Fruit fly (Drosophila melanogaster): ENCODE data around the gene CG10657.
A peak's percentile ranks its signal among the peaks of the same experiment; 100 is the strongest.

Gene CG10657

dm6 chr3L:12533392-12534070 is 36.5 kb upstream of the CG10657 start, which contains the start of the genes Tsf2 and CG34242 (continued):
- peak; percentile 16 for TF ChIP-seq CG31365 (tag; optimal IDR thresholded peaks at IDR 0.05)
- TF ChIP-seq CG4404 (GFP tag; IDR thresholded peaks at IDR 0.05) = peak; percentile 78
- TF ChIP-seq ssp (GFP tag; IDR thresholded peaks at IDR 0.05) = peak; percentile 88
- TF ChIP-seq MESR4 (GFP tag; optimal IDR thresholded peaks at IDR 0.05) = peak; percentile 52
- TF ChIP-seq ftz-f1 (GFP tag; optimal IDR thresholded peaks at IDR 0.05) = no peak
- TF ChIP-seq tx (GFP tag; optimal IDR thresholded peaks at IDR 0.05) = no peak
- peak; percentile 97 for TF ChIP-seq esg (GFP tag; conservative IDR thresholded peaks at IDR 0.05)
- peak; percentile 73 for TF ChIP-seq scrt (GFP tag; optimal IDR thresholded peaks at IDR 0.05)
- TF ChIP-seq cato (GFP tag; optimal IDR thresholded peaks at IDR 0.05; ENCODE audit: borderline replicate concordance) = no peak
- TF ChIP-seq CG2678 (tag; optimal IDR thresholded peaks at IDR 0.05) = peak; percentile 93
- TF ChIP-seq Ravus (GFP tag; IDR thresholded peaks at IDR 0.05) = peak; percentile 50; the same call in 1 of the 2 replicates
- no peak for TF ChIP-seq Dad (GFP tag; optimal IDR thresholded peaks at IDR 0.05)
- no peak for TF ChIP-seq Vsx1 (GFP tag; optimal IDR thresholded peaks at IDR 0.05)
- no peak for TF ChIP-seq tll (GFP tag; optimal IDR thresholded peaks at IDR 0.05)
- TF ChIP-seq CoRest (tag; optimal IDR thresholded peaks at IDR 0.05) = peak; percentile 67
- peak; percentile 63 for TF ChIP-seq gfzf (GFP tag; optimal IDR thresholded peaks at IDR 0.05)
- TF ChIP-seq CG9817 (tag; optimal IDR thresholded peaks at IDR 0.05) = peak; percentile 58
- no peak for TF ChIP-seq Tbp (GFP tag; optimal IDR thresholded peaks at IDR 0.05)
- TF ChIP-seq Ptx1 (GFP tag; IDR thresholded peaks at IDR 0.05) = peak; percentile 99
- no peak for TF ChIP-seq Atf3 (GFP tag; optimal IDR thresholded peaks at IDR 0.05)
- TF ChIP-seq zen2 (GFP tag; IDR thresholded peaks at IDR 0.05; ENCODE audit: partially characterized antibody) = no peak
- TF ChIP-seq h (optimal IDR thresholded peaks at IDR 0.05) = no peak
- TF ChIP-seq Dp (GFP tag; optimal IDR thresholded peaks at IDR 0.05) = peak; percentile 25
- peak; percentile 94 for TF ChIP-seq grau (tag; optimal IDR thresholded peaks at IDR 0.05)
- TF ChIP-seq CG1233 (GFP tag; optimal IDR thresholded peaks at IDR 0.05) = no peak
- no peak for TF ChIP-seq Lpt (GFP tag; optimal IDR thresholded peaks at IDR 0.05)
- no peak for TF ChIP-seq maf-S (GFP tag; optimal IDR thresholded peaks at IDR 0.05)
- no peak for TF ChIP-seq CG6765 (GFP tag; optimal IDR thresholded peaks at IDR 0.05)
- no peak for TF ChIP-seq pum (GFP tag; optimal IDR thresholded peaks at IDR 0.05)
- no peak for TF ChIP-seq CG12219 (GFP tag; optimal IDR thresholded peaks at IDR 0.05)
- TF ChIP-seq CG6272 (GFP tag; IDR thresholded peaks at IDR 0.05) = peak; percentile 91
- no peak for TF ChIP-seq chif (GFP tag; optimal IDR thresholded peaks at IDR 0.05)
- TF ChIP-seq CG31388 (GFP tag; optimal IDR thresholded peaks at IDR 0.05) = peak; percentile 81
- TF ChIP-seq ato (GFP tag; IDR thresholded peaks at IDR 0.05; ENCODE audit: partially characterized antibody) = no peak
- peak; percentile 21 for TF ChIP-seq mam (GFP tag; optimal IDR thresholded peaks at IDR 0.05)
- peak; percentile 95 for TF ChIP-seq Ada2b (GFP tag; IDR thresholded peaks at IDR 0.05)
- TF ChIP-seq sens-2 (GFP tag; IDR thresholded peaks at IDR 0.05) = peak; percentile 78; the same call in 1 of the 2 replicates
- TF ChIP-seq MTF-1 (GFP tag; optimal IDR thresholded peaks at IDR 0.05; ENCODE audit: borderline replicate concordance) = peak; percentile 39
- no peak for TF ChIP-seq D19B (GFP tag; optimal IDR thresholded peaks at IDR 0.05)
- TF ChIP-seq Bgb (GFP tag; IDR thresholded peaks at IDR 0.05; ENCODE audit: partially characterized antibody) = no peak
- TF ChIP-seq CG17612 (GFP tag; IDR thresholded peaks at IDR 0.05) = peak; percentile 55
- peak; percentile 58 for TF ChIP-seq stwl (tag; optimal IDR thresholded peaks at IDR 0.05)
- peak; percentile 92 for TF ChIP-seq fd96Cb (tag; optimal IDR thresholded peaks at IDR 0.05)
- TF ChIP-seq ci (GFP tag; IDR thresholded peaks at IDR 0.05) = no peak
- peak; percentile 78 for TF ChIP-seq bowl (GFP tag; IDR thresholded peaks at IDR 0.05)
- TF ChIP-seq Neu2 (GFP tag; optimal IDR thresholded peaks at IDR 0.05; ENCODE audit: borderline replicate concordance) = no peak
- no peak for TF ChIP-seq HLH54F (GFP tag; optimal IDR thresholded peaks at IDR 0.05)
- no peak for TF ChIP-seq CG10565 (GFP tag; optimal IDR thresholded peaks at IDR 0.05)
- no peak for TF ChIP-seq Atf-2 (GFP tag; optimal IDR thresholded peaks at IDR 0.05)
- TF ChIP-seq CG43689 (GFP tag; IDR thresholded peaks at IDR 0.05) = no peak

Data from whole organism, embryonic.